Worm (Caenorhabditis elegans): ENCODE results near the gene K02D3.1.
A peak's percentile ranks its signal among the peaks of the same experiment; 100 is the strongest.

K02D3.1 gene

ce11 chrX:13726874-13727343, 20.2 kb downstream of the K02D3.1 start, which contains the start of gene pix-1 (continued):
- TF ChIP-seq pax-3 (tag; optimal IDR thresholded peaks at IDR 0.05) (no peak), ceh-88 (GFP tag; IDR thresholded peaks at IDR 0.05) (no peak), unc-86 (tag; optimal IDR thresholded peaks at IDR 0.05) (peak; percentile 2), ets-5 (GFP tag; IDR thresholded peaks at IDR 0.05) (no peak), ceh-63 (GFP tag; optimal IDR thresholded peaks at IDR 0.05) (no peak), mep-1 (tag; optimal IDR thresholded peaks at IDR 0.05) (peak; percentile 81), zag-1 (tag; optimal IDR thresholded peaks at IDR 0.05) (no peak), unc-30 (tag; optimal IDR thresholded peaks at IDR 0.05) (no peak), efl-3 (GFP tag; optimal IDR thresholded peaks at IDR 0.05) (no peak), lsy-2 (tag; optimal IDR thresholded peaks at IDR 0.05) (peak; percentile 59 to 69), rnt-1 (tag; optimal IDR thresholded peaks at IDR 0.05) (peak; percentile 86), nhr-28 (tag; optimal IDR thresholded peaks at IDR 0.05) (no peak), fkh-10 (GFP tag; optimal IDR thresholded peaks at IDR 0.05) (no peak), elt-3 (tag; optimal IDR thresholded peaks at IDR 0.05) (peak in 1 of 6 experiments; percentile 36), nhr-77 (tag; optimal IDR thresholded peaks at IDR 0.05) (peak; percentile 27), Y116A8C.19 (tag; optimal IDR thresholded peaks at IDR 0.05; ENCODE audit: borderline replicate concordance) (no peak), unc-130 (tag; optimal IDR thresholded peaks at IDR 0.05) (peak; percentile 83), sptf-1 (tag; optimal IDR thresholded peaks at IDR 0.05) (no peak), C16A3.4 (tag; optimal IDR thresholded peaks at IDR 0.05) (peak; percentile 52), sup-37 (GFP tag; optimal IDR thresholded peaks at IDR 0.05) (no peak), sox-4 (tag; optimal IDR thresholded peaks at IDR 0.05) (no peak), mef-2 (tag; optimal IDR thresholded peaks at IDR 0.05) (no peak), jun-1 (tag; optimal IDR thresholded peaks at IDR 0.05) (peak; percentile 26), fkh-4 (tag; optimal IDR thresholded peaks at IDR 0.05; ENCODE audit: borderline replicate concordance) (peak; percentile 19), lin-39 (tag; optimal IDR thresholded peaks at IDR 0.05) (peak; percentile 40), xbp-1 (tag; optimal IDR thresholded peaks at IDR 0.05) (peak; percentile 61), mab-9 (GFP tag; IDR thresholded peaks at IDR 0.05) (no peak), aly-2 (tag; optimal IDR thresholded peaks at IDR 0.05) (no peak), ces-1 (GFP tag; optimal IDR thresholded peaks at IDR 0.05) (no peak), nhr-84 (tag; optimal IDR thresholded peaks at IDR 0.05) (no peak), lin-14 (GFP tag; optimal IDR thresholded peaks at IDR 0.05) (peak; percentile 93), nhr-237 (tag; optimal IDR thresholded peaks at IDR 0.05) (no peak), C34B4.2 (tag; optimal IDR thresholded peaks at IDR 0.05) (no peak), nhr-71 (tag; optimal IDR thresholded peaks at IDR 0.05) (peak; percentile 84), egl-27 (tag; optimal IDR thresholded peaks at IDR 0.05) (no peak), tbx-2 (tag; optimal IDR thresholded peaks at IDR 0.05) (peak; percentile 64), mdl-1 (tag; optimal IDR thresholded peaks at IDR 0.05) (peak in 1 of 2 experiments; percentile 55), nhr-85 (tag) (peak; percentile 12), dsc-1 (tag; optimal IDR thresholded peaks at IDR 0.05) (peak; percentile 86), pag-3 (tag; optimal IDR thresholded peaks at IDR 0.05; ENCODE audit: borderline replicate concordance, insufficient read depth) (no peak), lin-15B (tag; optimal IDR thresholded peaks at IDR 0.05) (peak; percentile 18), grh-1 (GFP tag; IDR thresholded peaks at IDR 0.05) (no peak)

ce11 chrX:13728991-13729390, 22.3 kb downstream of the K02D3.1 start:
- TF ChIP-seq isw-1 (GFP tag; IDR thresholded peaks at IDR 0.05) (no peak), lir-3 (tag; optimal IDR thresholded peaks at IDR 0.05; ENCODE audit: poor library complexity) (no peak), ceh-63 (GFP tag; optimal IDR thresholded peaks at IDR 0.05) (no peak), ceh-90 (tag; optimal IDR thresholded peaks at IDR 0.05) (no peak), hpl-2 (GFP tag; optimal IDR thresholded peaks at IDR 0.05) (no peak), lin-14 (GFP tag; optimal IDR thresholded peaks at IDR 0.05) (no peak), lsy-2 (tag; optimal IDR thresholded peaks at IDR 0.05) (no peak), nhr-11 (tag; optimal IDR thresholded peaks at IDR 0.05) (no peak), nhr-85 (tag) (no peak), ceh-88 (GFP tag; IDR thresholded peaks at IDR 0.05) (no peak), ztf-11 (tag; optimal IDR thresholded peaks at IDR 0.05) (no peak), zip-4 (GFP tag; optimal IDR thresholded peaks at IDR 0.05) (no peak), hlh-4 (tag; optimal IDR thresholded peaks at IDR 0.05) (no peak), fkh-10 (GFP tag; optimal IDR thresholded peaks at IDR 0.05) (no peak), swsn-7 (tag; optimal IDR thresholded peaks at IDR 0.05) (no peak), mdl-1 (tag; optimal IDR thresholded peaks at IDR 0.05) (no peak), alr-1 (tag; optimal IDR thresholded peaks at IDR 0.05; ENCODE audit: borderline replicate concordance) (no peak), vab-15 (tag; optimal IDR thresholded peaks at IDR 0.05) (no peak), C34B4.2 (tag; optimal IDR thresholded peaks at IDR 0.05) (no peak), ama-1 (optimal IDR thresholded peaks at IDR 0.05) (no peak)

Data from whole organism, L1 larva.